Fruit fly (Drosophila melanogaster): ENCODE results near the gene CG15731.
A peak's percentile ranks its signal among the peaks of the same experiment; 100 is the strongest.

Gene CG15731

DNA sequence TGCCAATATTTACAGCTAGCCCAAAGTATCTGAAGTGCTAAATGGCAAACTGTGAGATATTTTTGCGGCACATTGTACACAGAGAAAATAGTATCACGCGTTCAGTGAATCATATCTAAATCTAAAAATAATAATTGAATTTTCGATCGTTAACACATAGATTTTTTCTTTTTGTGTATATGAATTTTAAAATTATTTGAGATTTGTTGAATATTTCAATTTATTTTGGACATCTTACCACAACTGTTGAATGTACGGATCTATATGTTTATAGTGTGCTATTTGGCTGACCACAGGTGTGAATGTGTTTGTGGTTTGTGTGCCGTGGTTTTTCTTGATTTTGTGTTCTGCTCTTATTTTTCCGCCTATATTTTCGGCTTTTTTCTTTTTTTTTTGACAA, 12.2 kb upstream of the CG15731 start (continued):
- TF ChIP-seq CG3065 (GFP tag; optimal IDR thresholded peaks at IDR 0.05) = no peak
- TF ChIP-seq CG10274 (GFP tag; optimal IDR thresholded peaks at IDR 0.05) = peak; percentile 39
- TF ChIP-seq CG13624 (GFP tag; optimal IDR thresholded peaks at IDR 0.05) = no peak
- TF ChIP-seq knrl (GFP tag; IDR thresholded peaks at IDR 0.05; ENCODE audit: partially characterized antibody) = no peak
- TF ChIP-seq nmo (GFP tag; optimal IDR thresholded peaks at IDR 0.05) = peak; percentile 15
- TF ChIP-seq CG6272 (GFP tag; IDR thresholded peaks at IDR 0.05) = no peak
- peak; percentile 51 for TF ChIP-seq CG10979 (tag; optimal IDR thresholded peaks at IDR 0.05)
- 0 out of 2 replicates have a peak, but pooled peaks have one; percentile 13 for TF ChIP-seq Oaz (GFP tag; IDR thresholded peaks at IDR 0.05)
- no peak for TF ChIP-seq pnt (GFP tag; optimal IDR thresholded peaks at IDR 0.05)
- no peak for TF ChIP-seq CG4328 (GFP tag; optimal IDR thresholded peaks at IDR 0.05)
- TF ChIP-seq Atf-2 (GFP tag; optimal IDR thresholded peaks at IDR 0.05) = peak; percentile 42
- TF ChIP-seq Doc3 (GFP tag; IDR thresholded peaks at IDR 0.05; ENCODE audit: partially characterized antibody) = no peak
- peak; percentile 1 for TF ChIP-seq CG6683 (GFP tag; optimal IDR thresholded peaks at IDR 0.05)
- no peak for TF ChIP-seq sr (GFP tag; IDR thresholded peaks at IDR 0.05)
- peak; percentile 53 for TF ChIP-seq CG8924 (tag; optimal IDR thresholded peaks at IDR 0.05)
- TF ChIP-seq crol (GFP tag; IDR thresholded peaks at IDR 0.05) = no peak
- TF ChIP-seq Nf-YA (GFP tag; IDR thresholded peaks at IDR 0.05) = no peak
- no peak for TF ChIP-seq Lhr (GFP tag; optimal IDR thresholded peaks at IDR 0.05)
- peak; percentile 74 for TF ChIP-seq Rfx (GFP tag; IDR thresholded peaks at IDR 0.05)
- TF ChIP-seq D (optimal IDR thresholded peaks at IDR 0.05) = no peak
- TF ChIP-seq D (GFP tag; optimal IDR thresholded peaks at IDR 0.05) = peak; percentile 16
- no peak for TF ChIP-seq chn (GFP tag; optimal IDR thresholded peaks at IDR 0.05)
- 0 out of 2 replicates have a peak, but pooled peaks have one; percentile 22 for TF ChIP-seq ttk (GFP tag; IDR thresholded peaks at IDR 0.05)
- no peak for TF ChIP-seq bowl (GFP tag; IDR thresholded peaks at IDR 0.05)
- no peak for TF ChIP-seq CG17328 (GFP tag; IDR thresholded peaks at IDR 0.05)
- no peak for TF ChIP-seq bbx (GFP tag; IDR thresholded peaks at IDR 0.05; ENCODE audit: partially characterized antibody)
- peak; percentile 7 for TF ChIP-seq CHES-1-like (GFP tag; optimal IDR thresholded peaks at IDR 0.05)
- TF ChIP-seq CG2202 (tag; optimal IDR thresholded peaks at IDR 0.05) = no peak
- TF ChIP-seq ATbp (GFP tag; optimal IDR thresholded peaks at IDR 0.05) = peak; percentile 10
- TF ChIP-seq eve (GFP tag; optimal IDR thresholded peaks at IDR 0.05) = peak in 1 of 2 experiments; percentile 71
- TF ChIP-seq inv (GFP tag; IDR thresholded peaks at IDR 0.05; ENCODE audit: partially characterized antibody) = no peak
- TF ChIP-seq CG6854 (GFP tag; optimal IDR thresholded peaks at IDR 0.05) = peak; percentile 55
- no peak for TF ChIP-seq CG8281 (tag; optimal IDR thresholded peaks at IDR 0.05)
- TF ChIP-seq CG34224 (GFP tag; IDR thresholded peaks at IDR 0.05; ENCODE audit: partially characterized antibody) = no peak
- TF ChIP-seq CG42726 (GFP tag; IDR thresholded peaks at IDR 0.05; ENCODE audit: partially characterized antibody) = no peak
- no peak for TF ChIP-seq klu (GFP tag; IDR thresholded peaks at IDR 0.05)
- peak; percentile 38 for TF ChIP-seq bab2 (GFP tag; optimal IDR thresholded peaks at IDR 0.05)
- TF ChIP-seq Vsx1 (GFP tag; optimal IDR thresholded peaks at IDR 0.05) = no peak
- TF ChIP-seq schlank (tag; optimal IDR thresholded peaks at IDR 0.05) = peak; percentile 4
- peak; percentile 60 for TF ChIP-seq CG7839 (tag; optimal IDR thresholded peaks at IDR 0.05)
- TF ChIP-seq dpn (GFP tag; optimal IDR thresholded peaks at IDR 0.05) = peak; percentile 64 to 65
- TF ChIP-seq YL-1 (GFP tag; optimal IDR thresholded peaks at IDR 0.05) = no peak
- TF ChIP-seq Sry-β (GFP tag; optimal IDR thresholded peaks at IDR 0.05) = no peak
- no peak for TF ChIP-seq CG11093 (GFP tag; IDR thresholded peaks at IDR 0.05)
- TF ChIP-seq CG12104 (GFP tag; optimal IDR thresholded peaks at IDR 0.05) = peak; percentile 25
- TF ChIP-seq sqz (GFP tag; optimal IDR thresholded peaks at IDR 0.05) = no peak
- TF ChIP-seq vnd (GFP tag; IDR thresholded peaks at IDR 0.05; ENCODE audit: partially characterized antibody) = no peak
- peak; percentile 31 for TF ChIP-seq scrt (GFP tag; optimal IDR thresholded peaks at IDR 0.05)
- peak; percentile 77 for TF ChIP-seq CG6765 (GFP tag; optimal IDR thresholded peaks at IDR 0.05)
- no peak for TF ChIP-seq slou (GFP tag; optimal IDR thresholded peaks at IDR 0.05)
- TF ChIP-seq org-1 (GFP tag; optimal IDR thresholded peaks at IDR 0.05) = peak; percentile 61
